Worm (Caenorhabditis elegans): ENCODE data around the gene Y58A7A.1.

The Y58A7A.1 gene

ce11 chrV:5089497-5090134 is 20.3 kb upstream of the Y58A7A.1 start, which contains the start of gene glb-32:
Gene glb-32 (minus strand): TSS chrV:5089547.
- no peak for TF ChIP-seq gmeb-1 (tag; optimal IDR thresholded peaks at IDR 0.05)
- no peak for TF ChIP-seq lin-13 (GFP tag; optimal IDR thresholded peaks at IDR 0.05)
- no peak for TF ChIP-seq ceh-82 (tag; optimal IDR thresholded peaks at IDR 0.05)
- no peak for TF ChIP-seq Y55F3AM.14 (GFP tag; optimal IDR thresholded peaks at IDR 0.05)
- no peak for TF ChIP-seq alr-1 (tag; optimal IDR thresholded peaks at IDR 0.05)
- TF ChIP-seq ztf-11 (tag; optimal IDR thresholded peaks at IDR 0.05): no peak
- no peak for TF ChIP-seq ceh-16 (tag; optimal IDR thresholded peaks at IDR 0.05)
- no peak for TF ChIP-seq mdl-1 (tag; optimal IDR thresholded peaks at IDR 0.05)
- TF ChIP-seq R02D3.7 (tag; optimal IDR thresholded peaks at IDR 0.05): no peak
- no peak for TF ChIP-seq sma-9 (GFP tag; optimal IDR thresholded peaks at IDR 0.05)
- TF ChIP-seq sma-9 (tag; optimal IDR thresholded peaks at IDR 0.05): no peak
- TF ChIP-seq skn-1 (tag; optimal IDR thresholded peaks at IDR 0.05): no peak
- TF ChIP-seq snpc-4 (tag; optimal IDR thresholded peaks at IDR 0.05): no peak
- TF ChIP-seq unc-55 (GFP tag; optimal IDR thresholded peaks at IDR 0.05): peak; percentile 35
- no peak for TF ChIP-seq elt-1 (tag; optimal IDR thresholded peaks at IDR 0.05)
- TF ChIP-seq ZK546.5 (tag; optimal IDR thresholded peaks at IDR 0.05): no peak
- TF ChIP-seq sem-4 (tag; optimal IDR thresholded peaks at IDR 0.05): peak; percentile 48
- no peak for TF ChIP-seq crh-2 (tag; optimal IDR thresholded peaks at IDR 0.05)
- TF ChIP-seq nhr-21 (tag; optimal IDR thresholded peaks at IDR 0.05): no peak
- TF ChIP-seq peb-1 (tag; optimal IDR thresholded peaks at IDR 0.05): no peak
- TF ChIP-seq lsy-2 (tag; optimal IDR thresholded peaks at IDR 0.05): peak in 1 of 2 experiments; percentile 7

ce11 chrV:5088311-5088710 is 19.0 kb upstream of the Y58A7A.1 start:
- TF ChIP-seq sma-9 (GFP tag; optimal IDR thresholded peaks at IDR 0.05) (peak; percentile 35), sma-9 (tag; optimal IDR thresholded peaks at IDR 0.05) (no peak), sem-4 (tag; optimal IDR thresholded peaks at IDR 0.05) (peak; percentile 39), nhr-237 (tag; optimal IDR thresholded peaks at IDR 0.05) (no peak)

- TF ChIP-seq nhr-6 (tag; optimal IDR thresholded peaks at IDR 0.05) (no peak), nhr-129 (tag; optimal IDR thresholded peaks at IDR 0.05) (peak; percentile 97), nhr-10 (tag; optimal IDR thresholded peaks at IDR 0.05) (no peak), fos-1 (tag; optimal IDR thresholded peaks at IDR 0.05) (peak; percentile 10), nhr-237 (tag; optimal IDR thresholded peaks at IDR 0.05) (no peak), ztf-1 (GFP tag; conservative IDR thresholded peaks at IDR 0.05) (no peak), sma-9 (GFP tag; optimal IDR thresholded peaks at IDR 0.05) (peak; percentile 82), sma-9 (tag; optimal IDR thresholded peaks at IDR 0.05) (no peak), nhr-23 (tag; optimal IDR thresholded peaks at IDR 0.05) (no peak), sem-4 (tag; optimal IDR thresholded peaks at IDR 0.05) (peak; percentile 10), nhr-77 (tag; optimal IDR thresholded peaks at IDR 0.05) (no peak), peb-1 (tag; optimal IDR thresholded peaks at IDR 0.05) (no peak), nhr-21 (tag; optimal IDR thresholded peaks at IDR 0.05) (no peak), sma-3 (GFP tag; optimal IDR thresholded peaks at IDR 0.05) (no peak), elt-3 (tag; optimal IDR thresholded peaks at IDR 0.05) (no peak), lin-39 (tag; optimal IDR thresholded peaks at IDR 0.05) (no peak), elt-1 (tag; optimal IDR thresholded peaks at IDR 0.05) (no peak), gmeb-1 (tag; optimal IDR thresholded peaks at IDR 0.05) (no peak), lin-13 (GFP tag; optimal IDR thresholded peaks at IDR 0.05) (no peak), ama-1 (optimal IDR thresholded peaks at IDR 0.05) (no peak), C34F6.9 (tag; optimal IDR thresholded peaks at IDR 0.05) (peak; percentile 25), crh-2 (tag; optimal IDR thresholded peaks at IDR 0.05) (no peak), mab-5 (tag; optimal IDR thresholded peaks at IDR 0.05) (no peak), blmp-1 (tag; optimal IDR thresholded peaks at IDR 0.05; ENCODE audit: insufficient read depth) (no peak), lsy-2 (tag; optimal IDR thresholded peaks at IDR 0.05) (peak in 1 of 2 experiments; percentile 45), unc-55 (GFP tag; optimal IDR thresholded peaks at IDR 0.05) (peak; percentile 57), dmd-4 (tag; optimal IDR thresholded peaks at IDR 0.05) (no peak), ceh-82 (tag; optimal IDR thresholded peaks at IDR 0.05) (no peak), nhr-11 (tag; optimal IDR thresholded peaks at IDR 0.05) (no peak), ztf-11 (tag; optimal IDR thresholded peaks at IDR 0.05) (no peak)
Measured at ce11 chrV:5086919-5087404, 17.6 kb upstream of the Y58A7A.1 start, which contains the start of gene Y58A7A.5. Gene Y58A7A.5 (minus strand): TSS chrV:5086969.

Measured in whole organism, L2 larva.